Worm (Caenorhabditis elegans) whole organism, L1 larva: ENCODE data around the gene M03A1.3.

Experiments used
- C04F5.9 ChIP-seq: sonication (generic microtip); optimal IDR thresholded peaks from 2 replicates; lab custom pipeline; 2016; ENCODE audit warnings: missing genetic modification characterization, missing compliant biosample characterization
- aha-1 ChIP-seq: fragments of 150-350 bp; optimal IDR thresholded peaks from 2 replicates; lab custom pipeline; 2014; ENCODE audit warnings: missing biosample characterization, missing genetic modification characterization
- ceh-90 ChIP-seq: sonication (generic microtip); optimal IDR thresholded peaks from 2 replicates; lab custom pipeline; 2016; ENCODE audit warnings: missing genetic modification characterization, missing compliant biosample characterization
- dpl-1 ChIP-seq, 3 experiments: fragments of 150-350 bp in 2 of 3; sonication (generic microtip) in 1 of 3; optimal IDR thresholded peaks; 2 replicates each; lab custom pipeline; 2014 to 2017; ENCODE audit warnings: missing biosample characterization in 3 of 3, missing genetic modification characterization in 3 of 3, missing genetic modification reagents in 3 of 3
- fkh-10 ChIP-seq: sonication (generic microtip); optimal IDR thresholded peaks from 2 replicates; lab custom pipeline; 2017; ENCODE audit warnings: missing biosample characterization, missing genetic modification reagents, missing genetic modification characterization
- tbx-2 ChIP-seq: sonication (generic microtip); optimal IDR thresholded peaks from 2 replicates; lab custom pipeline; 2016; ENCODE audit warnings: missing genetic modification characterization, missing compliant biosample characterization
- zip-4 ChIP-seq: fragments of 200-800 bp; sonication (Bioruptor generic); optimal IDR thresholded peaks from 2 replicates; lab custom pipeline; 2018; ENCODE audit warnings: mild to moderate bottlenecking, missing genetic modification characterization, moderate library complexity, missing compliant biosample characterization
- ztf-11 ChIP-seq, 2 experiments: sonication (generic microtip); optimal IDR thresholded peaks; 2 replicates each; lab custom pipeline; 2016 to 2017; ENCODE audit warnings: missing genetic modification characterization in 2 of 2, missing biosample characterization in 1 of 2, missing compliant biosample characterization in 1 of 2
- ztf-4 ChIP-seq: fragments of 150-350 bp; optimal IDR thresholded peaks from 2 replicates; lab custom pipeline; 2014; ENCODE audit warnings: missing biosample characterization, missing genetic modification characterization

DNA sequence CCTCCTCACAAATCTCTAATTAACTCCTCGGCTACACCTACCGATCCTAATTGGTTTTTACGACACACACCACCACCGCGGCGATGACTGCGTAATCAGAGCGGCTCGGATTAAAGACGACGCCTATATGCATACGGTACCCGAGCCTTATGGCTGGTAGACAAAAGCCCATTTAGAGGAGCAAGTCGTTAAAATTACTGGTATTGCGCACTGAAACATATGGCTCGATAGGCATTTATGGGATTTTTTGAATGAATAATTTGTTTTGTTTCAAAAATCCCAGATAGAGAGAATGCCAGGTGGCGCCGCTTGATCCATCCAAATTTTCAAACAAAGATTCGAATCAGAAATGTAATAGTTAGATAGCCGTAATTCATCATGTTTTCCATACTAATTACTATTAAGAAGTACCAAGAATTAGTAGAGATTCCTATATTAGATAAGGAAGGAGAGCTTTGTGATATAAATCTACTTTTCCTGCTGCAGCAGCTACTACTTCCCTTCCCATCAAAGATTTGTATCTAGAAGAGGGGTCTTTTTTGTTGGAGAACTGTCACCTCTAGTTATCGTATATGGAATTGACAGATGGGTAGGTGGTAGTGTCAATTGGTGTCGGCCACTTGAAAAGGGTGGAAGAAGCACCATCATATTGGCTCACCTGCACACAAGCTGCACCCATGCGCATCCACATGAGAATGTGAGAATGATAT lies 25.8 kb downstream of the M03A1.3 start:
- TF ChIP-seq dpl-1 (GFP tag; optimal IDR thresholded peaks at IDR 0.05; lab: Kevin White, UChicago): no peak
- TF ChIP-seq zip-4 (GFP tag; lab: Kevin White, UChicago): no peak
- no peak for TF ChIP-seq ztf-11 (tag; optimal IDR thresholded peaks at IDR 0.05; lab: Kevin White, UChicago)
- no peak for TF ChIP-seq fkh-10
- no peak for TF ChIP-seq tbx-2
- no peak for TF ChIP-seq C04F5.9 (tag; lab: Kevin White, UChicago)
- no peak for TF ChIP-seq ztf-4
- TF ChIP-seq aha-1 (tag; lab: Kevin White, UChicago): no peak
- no peak for TF ChIP-seq ceh-90 (tag; lab: Kevin White, UChicago)
